Worm (Caenorhabditis elegans) whole organism, young adult: ENCODE results near the gene wago-5.

Experiments used
- F37B4.10 ChIP-seq: fragments of 200-800 bp; sonication (Bioruptor generic); IDR thresholded peaks from 2 replicates; pipeline ENCODE4 v1.3.6; 2022; ENCODE audit warnings: missing genetic modification characterization, missing compliant biosample characterization
- lsl-1 ChIP-seq: fragments of 200-800 bp; sonication (Bioruptor generic); optimal IDR thresholded peaks from 2 replicates; lab custom pipeline; 2018; ENCODE audit warnings: mild to moderate bottlenecking, missing genetic modification characterization, moderate library complexity, missing compliant biosample characterization
- unc-62 ChIP-seq: fragments of 150-350 bp; optimal IDR thresholded peaks from 2 replicates; lab custom pipeline; 2014; ENCODE audit warnings: missing biosample characterization, missing genetic modification reagents, missing genetic modification characterization
- ztf-6 ChIP-seq: fragments of 200-800 bp; sonication (Bioruptor generic); IDR thresholded peaks from 2 replicates; pipeline ENCODE4 v1.3.6; 2022; ENCODE audit warnings: missing genetic modification reagents, missing genetic modification characterization, missing compliant biosample characterization

ce11 chrII:5806563-5806962, 8.7 kb downstream of the wago-5 start:
- no peak for TF ChIP-seq ztf-6 (GFP tag; lab: Robert Waterston, UW)
- no peak for TF ChIP-seq unc-62 (GFP tag; lab: Kevin White, UChicago)
- no peak for TF ChIP-seq lsl-1
- no peak for TF ChIP-seq F37B4.10 (GFP tag; lab: Robert Waterston, UW)
